Fruit fly (Drosophila melanogaster) whole organism, embryonic: ENCODE measurements around the gene CG5793.

Experiments
- ATbp ChIP-seq: fragments of 200-800 bp; sonication (Bioruptor generic); optimal IDR thresholded peaks from 2 replicates; lab custom pipeline; 2017; ENCODE audit warnings: missing biosample characterization, mild to moderate bottlenecking, missing genetic modification characterization, missing genetic modification reagents
- B-H2 ChIP-seq: fragments of 200-800 bp; sonication (Bioruptor generic); optimal IDR thresholded peaks from 2 replicates; lab custom pipeline; 2018; ENCODE audit warnings: missing biosample characterization, mild to moderate bottlenecking, missing genetic modification characterization
- BEAF-32 ChIP-seq: fragments of 200-800 bp; sonication (Bioruptor generic); optimal IDR thresholded peaks from 3 replicates; lab custom pipeline; 2017; ENCODE audit warnings: missing biosample characterization, missing genetic modification characterization, mild to moderate bottlenecking, moderate library complexity, missing genetic modification reagents
- CG10462 ChIP-seq: fragments of 200-800 bp; sonication (Bioruptor generic); optimal IDR thresholded peaks from 2 replicates; lab custom pipeline; 2016; ENCODE audit warnings: missing biosample characterization, missing genetic modification characterization
- CG11085 ChIP-seq: fragments of 200-800 bp; sonication (Bioruptor generic); IDR thresholded peaks from 2 replicates; pipeline ENCODE4 v1.3.6; 2022; ENCODE audit warnings: missing biosample characterization, missing genetic modification characterization
- CG12659 ChIP-seq: fragments of 200-800 bp; sonication (Bioruptor generic); optimal IDR thresholded peaks from 3 replicates; lab custom pipeline; 2017; ENCODE audit warnings: mild to moderate bottlenecking, missing biosample characterization, missing genetic modification reagents, missing genetic modification characterization
- CG13424 ChIP-seq: fragments of 200-800 bp; sonication (Bioruptor generic); optimal IDR thresholded peaks from 2 replicates; lab custom pipeline; 2019; ENCODE audit warnings: missing biosample characterization, mild to moderate bottlenecking, missing genetic modification characterization, moderate library complexity
- CG13775 ChIP-seq: fragments of 200-800 bp; sonication (Bioruptor generic); optimal IDR thresholded peaks from 3 replicates; lab custom pipeline; 2017; ENCODE audit warnings: missing biosample characterization, mild to moderate bottlenecking, missing genetic modification characterization
- CG14860 ChIP-seq: fragments of 200-800 bp; sonication (Bioruptor generic); IDR thresholded peaks from 3 replicates; pipeline ENCODE4 v1.3.6; 2022; ENCODE audit warnings: missing biosample characterization, missing genetic modification characterization; ENCODE audit not compliant: partially characterized antibody
- CG15073 ChIP-seq: fragments of 200-800 bp; sonication (Bioruptor generic); optimal IDR thresholded peaks from 2 replicates; lab custom pipeline; 2016; ENCODE audit warnings: missing biosample characterization, missing genetic modification characterization
- CG15696 ChIP-seq: fragments of 200-800 bp; sonication (Bioruptor generic); optimal IDR thresholded peaks from 2 replicates; lab custom pipeline; 2019; ENCODE audit warnings: missing biosample characterization, mild to moderate bottlenecking, missing genetic modification characterization, moderate library complexity
- CG2889 ChIP-seq: fragments of 200-800 bp; sonication (Bioruptor generic); IDR thresholded peaks from 3 replicates; pipeline ENCODE4 v1.3.6; 2022; ENCODE audit warnings: missing biosample characterization, missing genetic modification characterization
- CG32772 ChIP-seq: fragments of 200-800 bp; sonication (Bioruptor generic); IDR thresholded peaks from 2 replicates; pipeline ENCODE4 v1.3.6; 2022; ENCODE audit warnings: missing biosample characterization, missing genetic modification characterization
- CG33557 ChIP-seq: fragments of 200-800 bp; sonication (Bioruptor generic); optimal IDR thresholded peaks from 2 replicates; lab custom pipeline; 2019; ENCODE audit warnings: missing biosample characterization, mild to moderate bottlenecking, missing genetic modification characterization, moderate library complexity
- CG3407 ChIP-seq: fragments of 200-800 bp; sonication (Bioruptor generic); optimal IDR thresholded peaks from 2 replicates; lab custom pipeline; 2018; ENCODE audit warnings: missing biosample characterization, mild to moderate bottlenecking, missing genetic modification characterization
- CG4730 ChIP-seq: fragments of 200-800 bp; sonication (Bioruptor generic); IDR thresholded peaks from 2 replicates; pipeline ENCODE4 v1.3.6; 2022; ENCODE audit warnings: missing biosample characterization, missing genetic modification characterization
- CG6683 ChIP-seq: fragments of 200-800 bp; sonication (Bioruptor generic); optimal IDR thresholded peaks from 2 replicates; lab custom pipeline; 2017; ENCODE audit warnings: missing biosample characterization, mild to moderate bottlenecking, missing genetic modification characterization, missing genetic modification reagents
- CG6813 ChIP-seq: fragments of 200-800 bp; sonication (Bioruptor generic); optimal IDR thresholded peaks from 2 replicates; lab custom pipeline; 2017; ENCODE audit warnings: missing biosample characterization, missing genetic modification characterization, mild to moderate bottlenecking, moderate library complexity, missing genetic modification reagents
- CG7556 ChIP-seq: fragments of 200-800 bp; sonication (Bioruptor generic); optimal IDR thresholded peaks from 2 replicates; lab custom pipeline; 2017; ENCODE audit warnings: missing biosample characterization, mild to moderate bottlenecking, missing genetic modification characterization
- CG9215 ChIP-seq: fragments of 200-800 bp; sonication (Bioruptor generic); IDR thresholded peaks from 2 replicates; pipeline ENCODE4 v1.3.6; 2022; ENCODE audit warnings: missing biosample characterization, missing genetic modification characterization
- CG9932 ChIP-seq: fragments of 200-800 bp; sonication (Bioruptor generic); IDR thresholded peaks from 2 replicates; pipeline ENCODE4 v1.3.6; 2022; ENCODE audit warnings: missing biosample characterization, missing genetic modification characterization
- Doc2 ChIP-seq: fragments of 200-800 bp; sonication (Bioruptor generic); IDR thresholded peaks from 2 replicates; pipeline ENCODE4 v1.3.6; 2022; ENCODE audit warnings: missing biosample characterization, missing genetic modification characterization
- Dref ChIP-seq: fragments of 200-800 bp; sonication (Bioruptor generic); IDR thresholded peaks from 2 replicates; pipeline ENCODE4 v1.3.6; 2022; ENCODE audit warnings: missing biosample characterization, missing genetic modification characterization
- Fer3 ChIP-seq: fragments of 200-800 bp; sonication (Bioruptor generic); optimal IDR thresholded peaks from 2 replicates; lab custom pipeline; 2018; ENCODE audit warnings: missing biosample characterization, mild to moderate bottlenecking, missing genetic modification characterization, moderate library complexity
- Hand ChIP-seq: fragments of 200-800 bp; sonication (Bioruptor generic); optimal IDR thresholded peaks from 2 replicates; lab custom pipeline; 2017; ENCODE audit warnings: mild to moderate bottlenecking, missing biosample characterization, missing genetic modification reagents, missing genetic modification characterization
- Kr ChIP-seq: fragments of 200-800 bp; sonication (Bioruptor generic); optimal IDR thresholded peaks from 2 replicates; lab custom pipeline; 2017; ENCODE audit warnings: missing biosample characterization, mild to moderate bottlenecking, missing genetic modification characterization
- Myb ChIP-seq: fragments of 200-800 bp; sonication (Bioruptor generic); optimal IDR thresholded peaks from 2 replicates; lab custom pipeline; 2016; ENCODE audit warnings: missing biosample characterization, missing genetic modification characterization
- NK7.1 ChIP-seq: fragments of 200-800 bp; sonication (Bioruptor generic); optimal IDR thresholded peaks from 3 replicates; lab custom pipeline; 2016; ENCODE audit warnings: missing biosample characterization, missing genetic modification characterization
- Oaz ChIP-seq: fragments of 200-800 bp; sonication (Bioruptor generic); IDR thresholded peaks from 2 replicates; pipeline ENCODE4 v1.3.6; 2022; ENCODE audit warnings: missing biosample characterization, missing genetic modification characterization
- Ptx1 ChIP-seq: fragments of 200-800 bp; sonication (Bioruptor generic); IDR thresholded peaks from 2 replicates; pipeline ENCODE4 v1.3.6; 2022; ENCODE audit warnings: missing biosample characterization, missing genetic modification characterization
- Rfx ChIP-seq: fragments of 200-800 bp; sonication (Bioruptor generic); IDR thresholded peaks from 2 replicates; pipeline ENCODE4 v1.3.6; 2022; ENCODE audit warnings: missing biosample characterization, missing genetic modification characterization
- Usf ChIP-seq: fragments of 200-800 bp; sonication (Bioruptor generic); optimal IDR thresholded peaks from 2 replicates; lab custom pipeline; 2017; ENCODE audit warnings: missing genotype, missing biosample characterization, missing genetic modification characterization
- YL-1 ChIP-seq: fragments of 200-800 bp; sonication (Bioruptor generic); optimal IDR thresholded peaks from 3 replicates; lab custom pipeline; 2017; ENCODE audit warnings: missing biosample characterization, mild to moderate bottlenecking, missing genetic modification characterization
- bowl ChIP-seq: fragments of 200-800 bp; sonication (Bioruptor generic); IDR thresholded peaks from 2 replicates; pipeline ENCODE4 v1.3.6; 2022; ENCODE audit warnings: missing biosample characterization, missing genetic modification characterization
- caup ChIP-seq: fragments of 200-800 bp; sonication (Bioruptor generic); optimal IDR thresholded peaks from 3 replicates; lab custom pipeline; 2017; ENCODE audit warnings: missing biosample characterization, mild to moderate bottlenecking, missing genetic modification characterization, moderate library complexity; ENCODE audit not compliant: severe bottlenecking
- chinmo ChIP-seq: fragments of 200-800 bp; sonication (Bioruptor generic); IDR thresholded peaks from 4 replicates; pipeline ENCODE4 v1.3.6; 2022; ENCODE audit warnings: missing biosample characterization, missing genetic modification characterization; ENCODE audit not compliant: partially characterized antibody
- ci ChIP-seq: fragments of 200-800 bp; sonication (Bioruptor generic); IDR thresholded peaks from 3 replicates; pipeline ENCODE4 v1.3.6; 2022; ENCODE audit warnings: missing biosample characterization, missing genetic modification characterization
- en ChIP-seq: fragments of 200-800 bp; sonication (Bioruptor generic); optimal IDR thresholded peaks from 2 replicates; lab custom pipeline; 2016; ENCODE audit warnings: missing biosample characterization, missing genetic modification characterization
- fd96Cb ChIP-seq: fragments of 200-800 bp; sonication (Bioruptor generic); optimal IDR thresholded peaks from 2 replicates; lab custom pipeline; 2018; ENCODE audit warnings: missing biosample characterization, mild to moderate bottlenecking, missing genetic modification characterization, moderate library complexity
- inv ChIP-seq: fragments of 200-800 bp; sonication (Bioruptor generic); IDR thresholded peaks from 2 replicates; pipeline ENCODE4 v1.3.6; 2022; ENCODE audit warnings: missing biosample characterization, missing genetic modification characterization; ENCODE audit not compliant: partially characterized antibody
- klu ChIP-seq: fragments of 200-800 bp; sonication (Bioruptor generic); IDR thresholded peaks from 2 replicates; pipeline ENCODE4 v1.3.6; 2022; ENCODE audit warnings: missing biosample characterization, missing genetic modification characterization
- nmo ChIP-seq: fragments of 200-800 bp; sonication (Bioruptor generic); optimal IDR thresholded peaks from 2 replicates; lab custom pipeline; 2018; ENCODE audit warnings: missing biosample characterization, mild to moderate bottlenecking, missing genetic modification characterization, moderate library complexity
- nom ChIP-seq: fragments of 200-800 bp; sonication (Bioruptor generic); optimal IDR thresholded peaks from 2 replicates; lab custom pipeline; 2017; ENCODE audit warnings: missing biosample characterization, missing genetic modification characterization, mild to moderate bottlenecking, moderate library complexity, missing genetic modification reagents
- pzg ChIP-seq: fragments of 200-800 bp; sonication (Bioruptor generic); optimal IDR thresholded peaks from 3 replicates; lab custom pipeline; 2018; ENCODE audit warnings: missing biosample characterization, mild to moderate bottlenecking, missing genetic modification characterization, moderate library complexity
- repo ChIP-seq: fragments of 200-800 bp; sonication (Bioruptor generic); optimal IDR thresholded peaks from 2 replicates; lab custom pipeline; 2016; ENCODE audit warnings: missing biosample characterization, missing genetic modification characterization
- so ChIP-seq: fragments of 200-800 bp; sonication (Bioruptor generic); IDR thresholded peaks from 3 replicates; pipeline ENCODE4 v1.3.6; 2022; ENCODE audit warnings: missing biosample characterization, missing genetic modification characterization
- ttk ChIP-seq: fragments of 200-800 bp; sonication (Bioruptor generic); IDR thresholded peaks from 2 replicates; pipeline ENCODE4 v2.1.2; 2022; ENCODE audit warnings: missing biosample characterization, missing genetic modification characterization
- vnd ChIP-seq: fragments of 200-800 bp; sonication (Bioruptor generic); IDR thresholded peaks from 3 replicates; pipeline ENCODE4 v1.3.6; 2022; ENCODE audit warnings: missing biosample characterization, missing genetic modification characterization; ENCODE audit not compliant: partially characterized antibody

Gene CG5793

dm6 chr3R:21107907-21108591, 19.3 kb upstream of the CG5793 start, which contains the start of the genes Sec15 and rtet (continued):
- TF ChIP-seq ttk (GFP tag; lab: Robert Waterston, UW): 0 out of 2 replicates have a peak, but pooled peaks have one; percentile 24
- peak; percentile 40 for TF ChIP-seq Usf (GFP tag; lab: Kevin White, UChicago)
- TF ChIP-seq ci (GFP tag; lab: Robert Waterston, UW): peak; percentile 75
- TF ChIP-seq B-H2: peak; percentile 62
- no peak for TF ChIP-seq en
- peak; percentile 17 for TF ChIP-seq CG7556 (GFP tag; lab: Kevin White, UChicago)
- peak; percentile 41 for TF ChIP-seq caup
- TF ChIP-seq Doc2 (GFP tag; lab: Robert Waterston, UW): no peak
- TF ChIP-seq pzg: peak; percentile 38
- no peak for TF ChIP-seq ATbp
- no peak for TF ChIP-seq bowl (GFP tag; lab: Robert Waterston, UW)
- TF ChIP-seq CG15696 (tag; lab: Kevin White, UChicago): peak; percentile 79
- peak; percentile 44 for TF ChIP-seq CG33557 (GFP tag; lab: Kevin White, UChicago)
- peak; percentile 88 for TF ChIP-seq CG13775 (GFP tag; lab: Kevin White, UChicago)
- 0 out of 2 replicates have a peak, but pooled peaks have one; percentile 17 for TF ChIP-seq Oaz (GFP tag; lab: Robert Waterston, UW)
- TF ChIP-seq CG14860: peak; percentile 43; the same call in 2 of the 3 replicates
- peak; percentile 42; the same call in 1 of the 3 replicates for TF ChIP-seq CG2889 (GFP tag; lab: Robert Waterston, UW)
- TF ChIP-seq CG9932 (GFP tag; lab: Robert Waterston, UW): peak; percentile 57
- TF ChIP-seq CG11085 (GFP tag; lab: Robert Waterston, UW): 0 out of 2 replicates have a peak, but pooled peaks have one; percentile 13
- no peak for TF ChIP-seq klu (GFP tag; lab: Robert Waterston, UW)
- 0 out of 3 replicates have a peak, but pooled peaks have one; percentile 23 for TF ChIP-seq so (GFP tag; lab: Robert Waterston, UW)
- peak; percentile 71 for TF ChIP-seq Dref (GFP tag; lab: Robert Waterston, UW)
- TF ChIP-seq Hand (GFP tag; lab: Kevin White, UChicago): no peak
- TF ChIP-seq repo (GFP tag; lab: Kevin White, UChicago): no peak
- peak; percentile 48 for TF ChIP-seq inv (GFP tag; lab: Robert Waterston, UW)
- peak; percentile 16 for TF ChIP-seq YL-1 (GFP tag; lab: Kevin White, UChicago)
- peak; percentile 37 for TF ChIP-seq nom (GFP tag; lab: Kevin White, UChicago)
- TF ChIP-seq BEAF-32 (GFP tag; lab: Kevin White, UChicago): peak; percentile 69
- peak; percentile 2 for TF ChIP-seq CG6683
- peak; percentile 72 for TF ChIP-seq Rfx (GFP tag; lab: Robert Waterston, UW)
- TF ChIP-seq fd96Cb: peak; percentile 49
- TF ChIP-seq Myb (GFP tag; lab: Kevin White, UChicago): peak; percentile 34
- TF ChIP-seq CG32772 (GFP tag; lab: Robert Waterston, UW): no peak; the same call in 1 of the 2 replicates
- peak; percentile 50 for TF ChIP-seq Fer3
- no peak for TF ChIP-seq CG15073 (GFP tag; lab: Kevin White, UChicago)
- TF ChIP-seq NK7.1 (GFP tag; lab: Kevin White, UChicago): no peak
- TF ChIP-seq Ptx1 (GFP tag; lab: Robert Waterston, UW): peak; percentile 48; the same call in 1 of the 2 replicates
- TF ChIP-seq CG3407 (GFP tag; lab: Kevin White, UChicago): no peak
- no peak for TF ChIP-seq Kr (GFP tag; lab: Kevin White, UChicago)
- no peak for TF ChIP-seq CG9215
- TF ChIP-seq CG6813 (GFP tag; lab: Kevin White, UChicago): no peak
- no peak for TF ChIP-seq CG10462 (GFP tag; lab: Kevin White, UChicago)
- TF ChIP-seq nmo (GFP tag; lab: Kevin White, UChicago): peak; percentile 78
- TF ChIP-seq CG12659 (GFP tag; lab: Kevin White, UChicago): peak; percentile 70
- TF ChIP-seq chinmo (GFP tag; lab: Robert Waterston, UW): 0 out of 4 replicates have a peak, but pooled peaks have one; percentile 30
- TF ChIP-seq vnd (GFP tag; lab: Robert Waterston, UW): peak; percentile 52; the same call in 2 of the 3 replicates
- TF ChIP-seq CG4730 (GFP tag; lab: Robert Waterston, UW): no peak
- TF ChIP-seq CG13424 (tag; lab: Kevin White, UChicago): peak; percentile 91
